Worm (Caenorhabditis elegans): ENCODE data around the gene lbp-8.

The lbp-8 gene

ce11 chrV:13935423-13935822, 44.9 kb downstream of the lbp-8 start:
- TF ChIP-seq dve-1 (tag; optimal IDR thresholded peaks at IDR 0.05) (no peak), lim-6 (tag; optimal IDR thresholded peaks at IDR 0.05) (no peak), unc-86 (tag; optimal IDR thresholded peaks at IDR 0.05) (no peak), sdc-2 (tag; optimal IDR thresholded peaks at IDR 0.05) (no peak), ref-2 (tag; optimal IDR thresholded peaks at IDR 0.05) (no peak), ceh-48 (tag; optimal IDR thresholded peaks at IDR 0.05) (no peak), ceh-31 (tag; optimal IDR thresholded peaks at IDR 0.05) (no peak), nfya-1 (tag; optimal IDR thresholded peaks at IDR 0.05) (no peak), sox-4 (tag; optimal IDR thresholded peaks at IDR 0.05) (no peak), pha-4 (tag; optimal IDR thresholded peaks at IDR 0.05) (no peak), ttx-3 (tag; optimal IDR thresholded peaks at IDR 0.05) (no peak), elt-2 (tag; optimal IDR thresholded peaks at IDR 0.05) (no peak), eyg-1 (tag; optimal IDR thresholded peaks at IDR 0.05) (no peak), ceh-2 (tag; optimal IDR thresholded peaks at IDR 0.05) (no peak), lin-11 (tag; optimal IDR thresholded peaks at IDR 0.05) (no peak), pax-1 (tag; optimal IDR thresholded peaks at IDR 0.05) (no peak), ceh-6 (GFP tag; optimal IDR thresholded peaks at IDR 0.05) (no peak), pag-3 (tag; optimal IDR thresholded peaks at IDR 0.05; ENCODE audit: borderline replicate concordance) (no peak), hlh-30 (tag; optimal IDR thresholded peaks at IDR 0.05; ENCODE audit: insufficient read depth) (no peak)

- no peak for TF ChIP-seq dmd-4 (tag; optimal IDR thresholded peaks at IDR 0.05; ENCODE audit: borderline replicate concordance)
- no peak for TF ChIP-seq ceh-31 (tag; optimal IDR thresholded peaks at IDR 0.05)
- TF ChIP-seq pax-1 (tag; optimal IDR thresholded peaks at IDR 0.05) = no peak
- no peak for TF ChIP-seq pros-1 (tag; optimal IDR thresholded peaks at IDR 0.05)
- TF ChIP-seq ceh-2 (tag; optimal IDR thresholded peaks at IDR 0.05) = no peak
- TF ChIP-seq ttx-3 (tag; optimal IDR thresholded peaks at IDR 0.05) = no peak
- TF ChIP-seq eyg-1 (tag; optimal IDR thresholded peaks at IDR 0.05) = no peak
- no peak for TF ChIP-seq pha-4 (tag; optimal IDR thresholded peaks at IDR 0.05)
- TF ChIP-seq K02D7.2 (tag; optimal IDR thresholded peaks at IDR 0.05) = no peak
- TF ChIP-seq lin-11 (tag; optimal IDR thresholded peaks at IDR 0.05) = no peak
- TF ChIP-seq Y22D7AL.16 (tag; optimal IDR thresholded peaks at IDR 0.05) = no peak
- no peak for TF ChIP-seq tbx-2 (tag; optimal IDR thresholded peaks at IDR 0.05)
- no peak for TF ChIP-seq hlh-6 (tag; optimal IDR thresholded peaks at IDR 0.05)
Observed at ce11 chrV:13936052-13936451, 45.5 kb downstream of the lbp-8 start.

DNA sequence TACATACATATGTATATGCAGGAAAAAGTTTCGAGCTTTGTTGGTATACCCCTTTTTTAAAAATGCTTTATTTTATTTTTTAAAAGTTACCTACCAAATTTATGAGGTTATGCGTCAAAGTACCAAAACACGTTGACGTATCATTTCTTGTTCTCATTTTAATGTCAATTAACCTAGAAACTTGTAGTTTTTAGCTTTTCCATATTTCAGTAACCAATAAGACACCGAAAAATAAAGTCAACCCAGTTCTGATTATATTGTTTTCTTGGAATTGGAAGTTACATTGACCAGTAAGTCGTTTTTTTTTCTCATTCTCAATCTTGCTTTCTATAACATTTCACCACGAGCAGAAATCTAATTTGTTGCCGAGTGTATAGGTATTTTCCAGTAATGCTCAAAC, 46.3 kb downstream of the lbp-8 start, which contains the start of gene srw-145:
srw-145 (plus strand) TSS at position 301 of the 400 bp plus-strand sequence.
- no peak for TF ChIP-seq ceh-2 (tag; optimal IDR thresholded peaks at IDR 0.05)
